Worm (Caenorhabditis elegans) whole organism, L4 larva: ENCODE measurements around the gene ztf-14.
A peak's percentile ranks its signal among the peaks of the same experiment; 100 is the strongest.

Source experiments
- D1046.2 ChIP-seq: fragments of 200-800 bp; sonication (Bioruptor generic); IDR thresholded peaks from 2 replicates; pipeline ENCODE4 v1.3.6; 2022; ENCODE audit warnings: missing genetic modification characterization, missing compliant biosample characterization
- F37D6.2 ChIP-seq: sonication (generic microtip); optimal IDR thresholded peaks from 2 replicates; lab custom pipeline; 2016; ENCODE audit warnings: mild to moderate bottlenecking, missing genetic modification characterization, missing compliant biosample characterization
- F49E8.2 ChIP-seq: sonication (generic microtip); optimal IDR thresholded peaks from 2 replicates; lab custom pipeline; 2016; ENCODE audit warnings: missing compliant biosample characterization, mild to moderate bottlenecking, missing genetic modification characterization, borderline replicate concordance
- R02D3.7 ChIP-seq: fragments of 150-350 bp; sonication (generic microtip); optimal IDR thresholded peaks from 3 replicates; lab custom pipeline; 2014; ENCODE audit warnings: missing biosample characterization, missing genetic modification characterization
- T20F7.1 ChIP-seq: fragments of 200-800 bp; sonication (Bioruptor generic); optimal IDR thresholded peaks from 2 replicates; lab custom pipeline; 2018; ENCODE audit warnings: mild to moderate bottlenecking, missing genetic modification characterization, missing compliant biosample characterization
- T26A8.4 ChIP-seq: fragments of 200-800 bp; sonication (Bioruptor generic); IDR thresholded peaks from 2 replicates; pipeline ENCODE4 v1.3.6; 2022; ENCODE audit warnings: missing genetic modification characterization, missing compliant biosample characterization
- Y5F2A.4 ChIP-seq: fragments of 200-800 bp; sonication (Bioruptor generic); optimal IDR thresholded peaks from 2 replicates; lab custom pipeline; 2018; ENCODE audit warnings: mild to moderate bottlenecking, missing genetic modification characterization, missing compliant biosample characterization
- Y75B8A.6 ChIP-seq: fragments of 200-800 bp; sonication (Bioruptor generic); IDR thresholded peaks from 2 replicates; pipeline ENCODE4 v1.3.6; 2022; ENCODE audit warnings: missing genetic modification reagents, missing genetic modification characterization, missing compliant biosample characterization
- ZK337.2 ChIP-seq: fragments of 200-800 bp; sonication (Bioruptor generic); IDR thresholded peaks from 2 replicates; pipeline ENCODE4 v1.3.6; 2022; ENCODE audit warnings: missing genetic modification reagents, missing genetic modification characterization, missing compliant biosample characterization
- ZK546.5 ChIP-seq, 2 experiments: sonication (generic microtip); optimal IDR thresholded peaks; 2 replicates each; lab custom pipeline; 2017; ENCODE audit warnings: missing biosample characterization in 2 of 2, missing genetic modification characterization in 2 of 2
- aha-1 ChIP-seq: fragments of 150-350 bp; peaks from one replicate; lab custom pipeline; 2014; ENCODE audit warnings: missing biosample characterization, missing genetic modification characterization
- arid-1 ChIP-seq: fragments of 200-800 bp; sonication (Bioruptor generic); conservative IDR thresholded peaks from 2 replicates; pipeline ENCODE4 v1.3.6; 2022; ENCODE audit warnings: missing genetic modification reagents, missing genetic modification characterization, missing compliant biosample characterization
- attf-4 ChIP-seq: sonication (generic microtip); optimal IDR thresholded peaks from 3 replicates; lab custom pipeline; 2017; ENCODE audit warnings: missing biosample characterization, missing genetic modification characterization
- ceh-44 ChIP-seq: fragments of 200-800 bp; sonication (Bioruptor generic); IDR thresholded peaks from 2 replicates; pipeline ENCODE4 v1.3.6; 2022; ENCODE audit warnings: missing genetic modification reagents, missing genetic modification characterization, missing compliant biosample characterization
- ceh-62 ChIP-seq: sonication (generic microtip); optimal IDR thresholded peaks from 2 replicates; lab custom pipeline; 2017; ENCODE audit warnings: missing biosample characterization, missing genetic modification characterization
- ces-1 ChIP-seq: fragments of 150-350 bp; sonication (generic microtip); optimal IDR thresholded peaks from 4 replicates; lab custom pipeline; 2014; ENCODE audit warnings: missing biosample characterization, missing genetic modification reagents, missing genetic modification characterization
- ctbp-1 ChIP-seq: fragments of 200-800 bp; sonication (Bioruptor generic); IDR thresholded peaks from 2 replicates; pipeline ENCODE4 v1.3.6; 2022; ENCODE audit warnings: missing genetic modification reagents, missing genetic modification characterization, missing compliant biosample characterization
- daf-12 ChIP-seq: fragments of 150-350 bp; optimal IDR thresholded peaks from 2 replicates; lab custom pipeline; 2014; ENCODE audit warnings: missing biosample characterization, missing genetic modification reagents, missing genetic modification characterization
- daf-16 ChIP-seq, 3 experiments: sonication (generic microtip); optimal IDR thresholded peaks; 2 replicates each; lab custom pipeline; 2016 to 2017; ENCODE audit warnings: missing genetic modification characterization in 3 of 3, missing genetic modification reagents in 3 of 3, mild to moderate bottlenecking in 2 of 3, missing compliant biosample characterization in 2 of 3, missing biosample characterization in 1 of 3, moderate library complexity in 1 of 3
- dmd-6 ChIP-seq: fragments of 200-800 bp; sonication (Bioruptor generic); IDR thresholded peaks from 2 replicates; pipeline ENCODE4 v1.3.6; 2022; ENCODE audit warnings: missing genetic modification reagents, missing genetic modification characterization, missing compliant biosample characterization
- dmd-9 ChIP-seq: fragments of 200-800 bp; sonication (Bioruptor generic); IDR thresholded peaks from 2 replicates; pipeline ENCODE4 v1.3.6; 2022; ENCODE audit warnings: missing genetic modification reagents, missing genetic modification characterization, missing compliant biosample characterization
- dve-1 ChIP-seq: sonication (generic microtip); optimal IDR thresholded peaks from 2 replicates; lab custom pipeline; 2017; ENCODE audit warnings: antibody characterized with exemption, mild to moderate bottlenecking, missing genetic modification characterization, missing compliant biosample characterization; ENCODE audit not compliant: insufficient read depth
- egl-43 ChIP-seq: fragments of 200-800 bp; sonication (Bioruptor generic); IDR thresholded peaks from 2 replicates; pipeline ENCODE4 v1.3.6; 2022; ENCODE audit warnings: missing genetic modification reagents, missing genetic modification characterization, missing compliant biosample characterization
- fkh-10 ChIP-seq: fragments of 150-350 bp; optimal IDR thresholded peaks from 2 replicates; lab custom pipeline; 2014; ENCODE audit warnings: missing biosample characterization, missing genetic modification reagents, missing genetic modification characterization
- hlh-11 ChIP-seq: fragments of 200-800 bp; sonication (Bioruptor generic); optimal IDR thresholded peaks from 2 replicates; lab custom pipeline; 2018; ENCODE audit warnings: mild to moderate bottlenecking, missing genetic modification characterization, missing compliant biosample characterization
- hlh-30 ChIP-seq: sonication (generic microtip); optimal IDR thresholded peaks from 2 replicates; lab custom pipeline; 2017; ENCODE audit warnings: antibody characterized with exemption, mild to moderate bottlenecking, missing genetic modification characterization, missing compliant biosample characterization; ENCODE audit not compliant: insufficient read depth
- lim-7 ChIP-seq: fragments of 200-800 bp; sonication (Bioruptor generic); IDR thresholded peaks from 2 replicates; pipeline ENCODE4 v1.3.6; 2022; ENCODE audit warnings: missing genetic modification characterization, missing compliant biosample characterization
- lin-1 ChIP-seq: fragments of 200-800 bp; sonication (Bioruptor generic); IDR thresholded peaks from 2 replicates; pipeline ENCODE4 v1.3.6; 2022; ENCODE audit warnings: missing genetic modification reagents, missing genetic modification characterization, missing compliant biosample characterization
- lin-15B ChIP-seq: fragments of 150-350 bp; sonication (generic microtip); optimal IDR thresholded peaks from 3 replicates; lab custom pipeline; 2014; ENCODE audit warnings: missing biosample characterization, missing genetic modification characterization
- lin-29 ChIP-seq: fragments of 200-800 bp; sonication (Bioruptor generic); IDR thresholded peaks from 2 replicates; pipeline ENCODE4 v1.3.6; 2022; ENCODE audit warnings: missing genetic modification reagents, missing genetic modification characterization, missing compliant biosample characterization
- lin-38 ChIP-seq: fragments of 200-800 bp; sonication (Bioruptor generic); IDR thresholded peaks from 2 replicates; pipeline ENCODE4 v1.3.6; 2022; ENCODE audit warnings: missing genetic modification reagents, missing genetic modification characterization, missing compliant biosample characterization
- lin-39 ChIP-seq: fragments of 150-350 bp; optimal IDR thresholded peaks from 2 replicates; lab custom pipeline; 2014; ENCODE audit warnings: missing biosample characterization, missing genetic modification reagents, missing genetic modification characterization
- mep-1 ChIP-seq: fragments of 150-350 bp; sonication (generic microtip); optimal IDR thresholded peaks from 3 replicates; lab custom pipeline; 2014; ENCODE audit warnings: missing biosample characterization, missing genetic modification characterization
- nhr-102 ChIP-seq: sonication (generic microtip); optimal IDR thresholded peaks from 2 replicates; lab custom pipeline; 2016; ENCODE audit warnings: mild to moderate bottlenecking, missing genetic modification characterization, moderate library complexity, missing compliant biosample characterization
- nhr-111 ChIP-seq: fragments of 200-800 bp; sonication (Bioruptor generic); optimal IDR thresholded peaks from 2 replicates; lab custom pipeline; 2018; ENCODE audit warnings: mild to moderate bottlenecking, missing genetic modification characterization, missing compliant biosample characterization
- nhr-6 ChIP-seq: fragments of 150-350 bp; optimal IDR thresholded peaks from 2 replicates; lab custom pipeline; 2014; ENCODE audit warnings: missing biosample characterization, missing genetic modification characterization
- nhr-76 ChIP-seq: fragments of 150-350 bp; optimal IDR thresholded peaks from 2 replicates; lab custom pipeline; 2014; ENCODE audit warnings: missing biosample characterization, missing genetic modification characterization
- pha-4 ChIP-seq, 2 experiments: fragments of 150-350 bp in 1 of 2; fragments of 200-800 bp in 1 of 2; sonication (Bioruptor generic) in 1 of 2; IDR thresholded peaks in 1 of 2; optimal IDR thresholded peaks in 1 of 2; 2 replicates each; pipeline versions ENCODE4 v1.3.6 to Lab custom; 2014 to 2022; ENCODE audit warnings: missing genetic modification characterization in 2 of 2, missing genetic modification reagents in 2 of 2, missing biosample characterization in 1 of 2, missing compliant biosample characterization in 1 of 2
- php-3 ChIP-seq: fragments of 200-800 bp; sonication (Bioruptor generic); IDR thresholded peaks from 2 replicates; pipeline ENCODE4 v1.3.6; 2022; ENCODE audit warnings: missing genetic modification reagents, missing genetic modification characterization, missing compliant biosample characterization
- pqm-1 ChIP-seq: sonication (generic microtip); optimal IDR thresholded peaks from 2 replicates; lab custom pipeline; 2017; ENCODE audit warnings: missing biosample characterization, missing genetic modification characterization
- set-16 ChIP-seq: fragments of 200-800 bp; sonication (Bioruptor generic); IDR thresholded peaks from 2 replicates; pipeline ENCODE4 v1.3.6; 2022; ENCODE audit warnings: missing genetic modification reagents, missing genetic modification characterization, missing compliant biosample characterization
- snpc-4 ChIP-seq: fragments of 150-350 bp; optimal IDR thresholded peaks from 2 replicates; lab custom pipeline; 2014; ENCODE audit warnings: missing biosample characterization, missing genetic modification characterization
- spr-3 ChIP-seq: fragments of 200-800 bp; sonication (Bioruptor generic); optimal IDR thresholded peaks from 2 replicates; lab custom pipeline; 2018; ENCODE audit warnings: mild to moderate bottlenecking, missing genetic modification characterization, missing compliant biosample characterization
- tra-1 ChIP-seq: fragments of 200-800 bp; sonication (Bioruptor generic); IDR thresholded peaks from 2 replicates; pipeline ENCODE4 v1.3.6; 2022; ENCODE audit warnings: missing genetic modification reagents, missing genetic modification characterization, missing compliant biosample characterization
- unc-39 ChIP-seq: sonication (generic microtip); optimal IDR thresholded peaks from 2 replicates; lab custom pipeline; 2017; ENCODE audit warnings: missing biosample characterization, missing genetic modification characterization
- zag-1 ChIP-seq: fragments of 150-350 bp; optimal IDR thresholded peaks from 2 replicates; lab custom pipeline; 2014; ENCODE audit warnings: missing biosample characterization, missing genetic modification characterization
- zfp-2 ChIP-seq: sonication (generic microtip); optimal IDR thresholded peaks from 2 replicates; lab custom pipeline; 2016; ENCODE audit warnings: mild to moderate bottlenecking, missing genetic modification characterization, missing compliant biosample characterization
- ztf-7 ChIP-seq: fragments of 150-350 bp; optimal IDR thresholded peaks from 2 replicates; lab custom pipeline; 2014; ENCODE audit warnings: missing biosample characterization, missing genetic modification characterization

The ztf-14 gene

ce11 chrX:14537625-14538024, 41.7 kb downstream of the ztf-14 start (continued):
- TF ChIP-seq pha-4 (GFP tag; IDR thresholded peaks at IDR 0.05; lab: Robert Waterston, UW) (no peak), pha-4 (tag; optimal IDR thresholded peaks at IDR 0.05; lab: Kevin White, UChicago) (no peak), lin-39 (tag; lab: Kevin White, UChicago) (no peak), snpc-4 (tag; lab: Kevin White, UChicago) (no peak), attf-4 (no peak), ctbp-1 (GFP tag; lab: Robert Waterston, UW) (no peak), T26A8.4 (GFP tag; lab: Robert Waterston, UW) (no peak), Y75B8A.6 (GFP tag; lab: Robert Waterston, UW) (no peak), egl-43 (no peak), dmd-9 (GFP tag; lab: Robert Waterston, UW) (no peak), nhr-6 (tag; lab: Kevin White, UChicago) (no peak), daf-16 (GFP tag; optimal IDR thresholded peaks at IDR 0.05; lab: Kevin White, UChicago) (no peak), daf-16 (tag; optimal IDR thresholded peaks at IDR 0.05; lab: Kevin White, UChicago) (peak; percentile 85), Y5F2A.4 (GFP tag; lab: Kevin White, UChicago) (no peak), ceh-44 (GFP tag; lab: Robert Waterston, UW) (no peak), ceh-62 (tag; lab: Kevin White, UChicago) (no peak), F49E8.2 (tag; lab: Kevin White, UChicago) (no peak), lin-29 (GFP tag; lab: Robert Waterston, UW) (no peak), lim-7 (no peak), D1046.2 (no peak)
- TF ChIP-seq, all 104 proteins: peak for 10

DNA sequence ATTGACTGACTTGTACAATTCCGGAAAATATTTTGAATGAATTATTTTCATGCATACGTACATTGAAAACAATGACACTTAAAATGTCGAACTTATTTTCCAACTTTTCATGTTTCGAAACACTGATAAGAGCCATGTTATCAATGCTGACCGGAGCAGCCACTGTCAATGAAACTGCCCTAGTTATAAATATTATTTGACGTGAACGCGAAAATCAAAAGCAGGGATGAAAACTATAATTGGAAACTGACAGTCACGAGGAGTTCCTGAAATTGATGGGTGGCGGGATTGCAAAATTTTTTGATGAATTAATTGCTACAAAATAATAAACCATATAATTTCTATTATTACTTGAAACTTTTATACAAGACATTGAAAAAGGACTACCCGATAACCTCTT, 43.6 kb downstream of the ztf-14 start:
- TF ChIP-seq ztf-7: no peak
- peak; percentile 82 for TF ChIP-seq hlh-11 (tag; lab: Kevin White, UChicago)
- no peak for TF ChIP-seq unc-39 (tag; lab: Kevin White, UChicago)
- TF ChIP-seq fkh-10 (GFP tag; lab: Kevin White, UChicago): no peak
- peak; percentile 75 for TF ChIP-seq tra-1
- TF ChIP-seq arid-1: no peak
- TF ChIP-seq pha-4 (GFP tag; IDR thresholded peaks at IDR 0.05; lab: Robert Waterston, UW): no peak
- TF ChIP-seq pha-4 (tag; optimal IDR thresholded peaks at IDR 0.05; lab: Kevin White, UChicago): no peak
- no peak for TF ChIP-seq R02D3.7
- TF ChIP-seq Y75B8A.6 (GFP tag; lab: Robert Waterston, UW): no peak
- TF ChIP-seq dmd-6 (GFP tag; lab: Robert Waterston, UW): peak; percentile 91
- no peak for TF ChIP-seq ZK546.5 (tag; optimal IDR thresholded peaks at IDR 0.05; lab: Kevin White, UChicago)
- TF ChIP-seq daf-12 (tag; lab: Kevin White, UChicago): no peak
- no peak for TF ChIP-seq nhr-111
- no peak for TF ChIP-seq lin-38 (GFP tag; lab: Robert Waterston, UW)
- TF ChIP-seq set-16: no peak
- peak; percentile 80 for TF ChIP-seq php-3
- TF ChIP-seq zfp-2: no peak
- peak; percentile 21 for TF ChIP-seq nhr-102 (tag; lab: Kevin White, UChicago)
- TF ChIP-seq F37D6.2 (tag; lab: Kevin White, UChicago): no peak
- no peak for TF ChIP-seq lin-29 (GFP tag; lab: Robert Waterston, UW)
- no peak for TF ChIP-seq spr-3 (GFP tag; lab: Kevin White, UChicago)
- peak; percentile 74 for TF ChIP-seq dve-1 (tag; lab: Kevin White, UChicago)
- TF ChIP-seq mep-1 (tag; lab: Kevin White, UChicago): no peak
- TF ChIP-seq hlh-30 (tag; lab: Kevin White, UChicago): peak; percentile 44
- TF ChIP-seq nhr-76 (tag; lab: Kevin White, UChicago): no peak
- no peak for TF ChIP-seq lin-15B
- no peak for TF ChIP-seq T20F7.1 (GFP tag; lab: Kevin White, UChicago)
- no peak for TF ChIP-seq Y5F2A.4 (GFP tag; lab: Kevin White, UChicago)
- TF ChIP-seq ces-1: no peak
- no peak for TF ChIP-seq attf-4
- TF ChIP-seq pqm-1 (tag; lab: Kevin White, UChicago): peak; percentile 73
- no peak for TF ChIP-seq aha-1
- peak; percentile 68; the same call in 1 of the 2 replicates for TF ChIP-seq lin-1 (GFP tag; lab: Robert Waterston, UW)
- TF ChIP-seq ceh-44 (GFP tag; lab: Robert Waterston, UW): no peak
- TF ChIP-seq ZK337.2 (GFP tag; lab: Robert Waterston, UW): no peak
- peak in 1 of 2 experiments; percentile 19 for TF ChIP-seq daf-16 (GFP tag; optimal IDR thresholded peaks at IDR 0.05; lab: Kevin White, UChicago)
- peak; percentile 97 for TF ChIP-seq daf-16 (tag; optimal IDR thresholded peaks at IDR 0.05; lab: Kevin White, UChicago)
- no peak for TF ChIP-seq zag-1 (tag; lab: Kevin White, UChicago)
